In genomic region chrV:13380178-13380577, ce11 we compare ENCODE assay signal across 4 worm cellular contexts.
TF ChIP-seq lines count a peak whose summit lies in the region.

Gene ifbp-1, minus strand, starts transcription at chrV:13380262.

TF ChIP-seq in whole organism, L1 larva, 84 proteins besides CTCF, POLR2A, EP300 and RAD21 (continued from another document and continues in another):
- TF ChIP-seq nhr-11 (tag; optimal IDR thresholded peaks at IDR 0.05; lab: Kevin White, UChicago) (peak; percentile 26), snu-23 (GFP tag; optimal IDR thresholded peaks at IDR 0.05; lab: Kevin White, UChicago) (peak; percentile 82), lin-15B (tag; optimal IDR thresholded peaks at IDR 0.05; lab: Kevin White, UChicago) (no peak), nhr-77 (tag; optimal IDR thresholded peaks at IDR 0.05; lab: Kevin White, UChicago) (no peak), sup-37 (GFP tag; optimal IDR thresholded peaks at IDR 0.05; lab: Kevin White, UChicago) (no peak), lsy-2 (tag; optimal IDR thresholded peaks at IDR 0.05; lab: Kevin White, UChicago) (peak; percentile 57 to 82), swsn-7 (tag; optimal IDR thresholded peaks at IDR 0.05; lab: Kevin White, UChicago) (peak; percentile 38), ets-5 (GFP tag; IDR thresholded peaks at IDR 0.05; lab: Robert Waterston, UW) (no peak), ceh-8 (GFP tag; optimal IDR thresholded peaks at IDR 0.05; lab: Kevin White, UChicago) (no peak), mef-2 (tag; optimal IDR thresholded peaks at IDR 0.05; lab: Kevin White, UChicago) (no peak), nhr-28 (tag; optimal IDR thresholded peaks at IDR 0.05; lab: Kevin White, UChicago) (no peak), snpc-4 (tag; optimal IDR thresholded peaks at IDR 0.05; lab: Kevin White, UChicago) (no peak), xbp-1 (tag; optimal IDR thresholded peaks at IDR 0.05; lab: Kevin White, UChicago) (peak; percentile 40), ceh-88 (GFP tag; IDR thresholded peaks at IDR 0.05; lab: Robert Waterston, UW) (no peak), nhr-85 (tag; lab: Kevin White, UChicago) (peak; percentile 100), irx-1 (tag; optimal IDR thresholded peaks at IDR 0.05; lab: Kevin White, UChicago) (peak; percentile 20), fkh-4 (tag; optimal IDR thresholded peaks at IDR 0.05; lab: Kevin White, UChicago; ENCODE audit: borderline replicate concordance) (no peak), aha-1 (tag; optimal IDR thresholded peaks at IDR 0.05; lab: Kevin White, UChicago) (no peak), nhr-90 (tag; optimal IDR thresholded peaks at IDR 0.05; lab: Kevin White, UChicago; ENCODE audit: poor library complexity) (peak; percentile 85), nhr-237 (tag; optimal IDR thresholded peaks at IDR 0.05; lab: Kevin White, UChicago) (no peak), C04F5.9 (tag; optimal IDR thresholded peaks at IDR 0.05; lab: Kevin White, UChicago) (no peak), Y116A8C.19 (tag; optimal IDR thresholded peaks at IDR 0.05; lab: Kevin White, UChicago; ENCODE audit: borderline replicate concordance) (no peak), C16A3.4 (tag; optimal IDR thresholded peaks at IDR 0.05; lab: Kevin White, UChicago) (peak; percentile 55), F16B12.6 (tag; optimal IDR thresholded peaks at IDR 0.05; lab: Kevin White, UChicago) (no peak), hpl-2 (GFP tag; optimal IDR thresholded peaks at IDR 0.05; lab: Kevin White, UChicago) (no peak), efl-3 (GFP tag; optimal IDR thresholded peaks at IDR 0.05; lab: Kevin White, UChicago) (peak; percentile 26), unc-86 (tag; optimal IDR thresholded peaks at IDR 0.05; lab: Kevin White, UChicago) (no peak), ztf-11 (tag; optimal IDR thresholded peaks at IDR 0.05; lab: Kevin White, UChicago) (no peak), vab-15 (tag; optimal IDR thresholded peaks at IDR 0.05; lab: Kevin White, UChicago) (peak; percentile 80), lin-13 (GFP tag; optimal IDR thresholded peaks at IDR 0.05; lab: Kevin White, UChicago) (peak; percentile 63), lin-35 (GFP tag; optimal IDR thresholded peaks at IDR 0.05; lab: Kevin White, UChicago) (peak; percentile 40 to 82), tbx-2 (tag; optimal IDR thresholded peaks at IDR 0.05; lab: Kevin White, UChicago) (peak; percentile 72), rnt-1 (tag; optimal IDR thresholded peaks at IDR 0.05; lab: Kevin White, UChicago) (peak; percentile 36), mab-9 (GFP tag; IDR thresholded peaks at IDR 0.05; lab: Robert Waterston, UW) (no peak)

TF ChIP-seq in whole organism, L2 larva, 48 proteins besides CTCF, POLR2A, EP300 and RAD21 (continued from another document):
- TF ChIP-seq gmeb-1 (tag; optimal IDR thresholded peaks at IDR 0.05; lab: Kevin White, UChicago) = peak; percentile 67
- peak; percentile 84 for TF ChIP-seq sma-3 (GFP tag; optimal IDR thresholded peaks at IDR 0.05; lab: Kevin White, UChicago)
- TF ChIP-seq C34F6.9 (tag; optimal IDR thresholded peaks at IDR 0.05; lab: Kevin White, UChicago) = no peak
- peak; percentile 45 for TF ChIP-seq fos-1 (tag; optimal IDR thresholded peaks at IDR 0.05; lab: Kevin White, UChicago)
- TF ChIP-seq egl-27 (tag; optimal IDR thresholded peaks at IDR 0.05; lab: Kevin White, UChicago) = peak; percentile 89
- TF ChIP-seq nhr-11 (tag; optimal IDR thresholded peaks at IDR 0.05; lab: Kevin White, UChicago) = no peak

TF ChIP-seq in whole organism, L3 larva, 47 proteins besides CTCF, POLR2A, EP300 and RAD21 (continued from another document):
- TF ChIP-seq skn-1 (tag; optimal IDR thresholded peaks at IDR 0.05; lab: Kevin White, UChicago) (no peak), hmg-11 (tag; optimal IDR thresholded peaks at IDR 0.05; lab: Kevin White, UChicago) (no peak)

TF ChIP-seq in whole organism, L4 larva, 104 proteins besides CTCF, POLR2A, EP300 and RAD21 (continued from another document):
- TF ChIP-seq mes-2 (tag; optimal IDR thresholded peaks at IDR 0.05; lab: Kevin White, UChicago; ENCODE audit: poor library complexity, severe bottlenecking) (no peak), zfp-2 (tag; optimal IDR thresholded peaks at IDR 0.05; lab: Kevin White, UChicago) (no peak), aha-1 (tag; lab: Kevin White, UChicago) (peak; percentile 29), fos-1 (tag; optimal IDR thresholded peaks at IDR 0.05; lab: Kevin White, UChicago) (no peak), arid-1 (GFP tag; conservative IDR thresholded peaks at IDR 0.05; lab: Robert Waterston, UW) (no peak), ceh-82 (tag; optimal IDR thresholded peaks at IDR 0.05; lab: Kevin White, UChicago) (no peak)
